Fruit fly (Drosophila melanogaster) whole organism, embryonic: Measurements from ENCODE around the gene CG7079.

Source experiments
- Adf1 ChIP-seq: fragments of 200-800 bp; sonication (Bioruptor generic); IDR thresholded peaks from 2 replicates; pipeline ENCODE4 v1.3.6; 2022; ENCODE audit warnings: missing biosample characterization, missing genetic modification characterization
- Atf-2 ChIP-seq: fragments of 200-800 bp; sonication (Bioruptor generic); optimal IDR thresholded peaks from 2 replicates; lab custom pipeline; 2016; ENCODE audit warnings: missing biosample characterization, missing genetic modification characterization
- CG1024 ChIP-seq: fragments of 200-800 bp; sonication (Bioruptor generic); IDR thresholded peaks from 2 replicates; pipeline ENCODE4 v1.3.6; 2022; ENCODE audit warnings: missing biosample characterization, missing genetic modification characterization
- CG14441 ChIP-seq: fragments of 200-800 bp; sonication (Bioruptor generic); IDR thresholded peaks from 2 replicates; pipeline ENCODE4 v1.3.6; 2022; ENCODE audit warnings: missing biosample characterization, missing genetic modification characterization
- CG14667 ChIP-seq: fragments of 200-800 bp; sonication (Bioruptor generic); IDR thresholded peaks from 2 replicates; pipeline ENCODE4 v1.3.6; 2022; ENCODE audit warnings: missing biosample characterization, missing genetic modification characterization
- CG2199 ChIP-seq: fragments of 200-800 bp; sonication (Bioruptor generic); IDR thresholded peaks from 3 replicates; pipeline ENCODE4 v1.3.6; 2022; ENCODE audit warnings: missing biosample characterization, missing genetic modification characterization
- CG31365 ChIP-seq: fragments of 200-800 bp; sonication (Bioruptor generic); optimal IDR thresholded peaks from 2 replicates; lab custom pipeline; 2018; ENCODE audit warnings: missing biosample characterization, mild to moderate bottlenecking, missing genetic modification characterization
- CG34224 ChIP-seq: fragments of 200-800 bp; sonication (Bioruptor generic); IDR thresholded peaks from 3 replicates; pipeline ENCODE4 v1.3.6; 2022; ENCODE audit warnings: missing biosample characterization, missing genetic modification characterization; ENCODE audit not compliant: partially characterized antibody
- CG3847 ChIP-seq: fragments of 200-800 bp; sonication (Bioruptor generic); IDR thresholded peaks from 2 replicates; pipeline ENCODE4 v1.3.6; 2022; ENCODE audit warnings: missing biosample characterization, missing genetic modification characterization
- CG43689 ChIP-seq: fragments of 200-800 bp; sonication (Bioruptor generic); IDR thresholded peaks from 2 replicates; pipeline ENCODE4 v1.3.6; 2022; ENCODE audit warnings: missing biosample characterization, missing genetic modification characterization
- CG4617 ChIP-seq: fragments of 200-800 bp; sonication (Bioruptor generic); optimal IDR thresholded peaks from 3 replicates; lab custom pipeline; 2016; ENCODE audit warnings: missing biosample characterization, missing genetic modification characterization, borderline replicate concordance
- CG4707 ChIP-seq: fragments of 200-800 bp; sonication (Bioruptor generic); optimal IDR thresholded peaks from 2 replicates; lab custom pipeline; 2018; ENCODE audit warnings: missing biosample characterization, mild to moderate bottlenecking, missing genetic modification characterization, moderate library complexity
- CHES-1-like ChIP-seq: fragments of 200-800 bp; sonication (Bioruptor generic); optimal IDR thresholded peaks from 2 replicates; lab custom pipeline; 2016; ENCODE audit warnings: missing biosample characterization, missing genetic modification characterization
- CoRest ChIP-seq: fragments of 200-800 bp; sonication (Bioruptor generic); optimal IDR thresholded peaks from 3 replicates; lab custom pipeline; 2018; ENCODE audit warnings: missing biosample characterization, mild to moderate bottlenecking, missing genetic modification characterization, moderate library complexity
- Deaf1 ChIP-seq: fragments of 200-800 bp; optimal IDR thresholded peaks from 3 replicates; lab custom pipeline; 2019; ENCODE audit warnings: missing biosample characterization, mild to moderate bottlenecking, missing genetic modification characterization, moderate library complexity
- Dek ChIP-seq: fragments of 200-800 bp; sonication (Bioruptor generic); optimal IDR thresholded peaks from 3 replicates; lab custom pipeline; 2019; ENCODE audit warnings: missing biosample characterization, mild to moderate bottlenecking, missing genetic modification characterization, moderate library complexity
- Dp ChIP-seq: fragments of 200-800 bp; sonication (Bioruptor generic); optimal IDR thresholded peaks from 2 replicates; lab custom pipeline; 2018; ENCODE audit warnings: missing biosample characterization, mild to moderate bottlenecking, missing genetic modification characterization, moderate library complexity
- Fer3 ChIP-seq: fragments of 200-800 bp; sonication (Bioruptor generic); optimal IDR thresholded peaks from 2 replicates; lab custom pipeline; 2018; ENCODE audit warnings: missing biosample characterization, mild to moderate bottlenecking, missing genetic modification characterization, moderate library complexity
- GATAe ChIP-seq: fragments of 200-800 bp; sonication (Bioruptor generic); conservative IDR thresholded peaks from 2 replicates; pipeline ENCODE4 v1.3.6; 2022; ENCODE audit warnings: missing biosample characterization, missing genetic modification characterization
- H2.0 ChIP-seq: fragments of 200-800 bp; sonication (Bioruptor generic); IDR thresholded peaks from 2 replicates; pipeline ENCODE4 v1.3.6; 2022; ENCODE audit warnings: missing biosample characterization, missing genetic modification characterization
- HmgD ChIP-seq: fragments of 200-800 bp; sonication (Bioruptor generic); optimal IDR thresholded peaks from 3 replicates; lab custom pipeline; 2016; ENCODE audit warnings: missing biosample characterization, missing genetic modification characterization
- Med ChIP-seq: fragments of 200-800 bp; sonication (Bioruptor generic); peaks from one replicate; lab custom pipeline; 2016; ENCODE audit warnings: missing biosample characterization, missing genetic modification characterization, mild to moderate bottlenecking, inconsistent platforms, moderate library complexity
- Ravus ChIP-seq: fragments of 200-800 bp; sonication (Bioruptor generic); IDR thresholded peaks from 2 replicates; pipeline ENCODE4 v1.3.6; 2022; ENCODE audit warnings: missing biosample characterization, missing genetic modification characterization
- Scr ChIP-seq: fragments of 200-800 bp; sonication (Bioruptor generic); IDR thresholded peaks from 2 replicates; pipeline ENCODE4 v1.3.6; 2022; ENCODE audit warnings: missing biosample characterization, missing genetic modification characterization; ENCODE audit not compliant: partially characterized antibody
- Side ChIP-seq: fragments of 200-800 bp; sonication (Bioruptor generic); optimal IDR thresholded peaks from 2 replicates; lab custom pipeline; 2016; ENCODE audit warnings: missing biosample characterization, missing genetic modification characterization
- cg ChIP-seq: fragments of 200-800 bp; sonication (Bioruptor generic); optimal IDR thresholded peaks from 3 replicates; lab custom pipeline; 2019; ENCODE audit warnings: missing biosample characterization, mild to moderate bottlenecking, missing genetic modification characterization, moderate library complexity
- crol ChIP-seq: fragments of 200-800 bp; sonication (Bioruptor generic); IDR thresholded peaks from 2 replicates; pipeline ENCODE4 v1.3.6; 2022; ENCODE audit warnings: missing biosample characterization, missing genetic modification characterization
- crp ChIP-seq, 2 experiments: fragments of 200-800 bp; sonication (Bioruptor generic); optimal IDR thresholded peaks; 2 replicates in 1 of 2; 3 replicates in 1 of 2; lab custom pipeline; 2017; ENCODE audit warnings: missing biosample characterization in 2 of 2, missing genetic modification characterization in 2 of 2, mild to moderate bottlenecking in 1 of 2, moderate library complexity in 1 of 2
- grau ChIP-seq: fragments of 200-800 bp; optimal IDR thresholded peaks from 3 replicates; lab custom pipeline; 2019; ENCODE audit warnings: missing biosample characterization, mild to moderate bottlenecking, missing genetic modification characterization, moderate library complexity
- grn ChIP-seq: fragments of 200-800 bp; sonication (Bioruptor generic); optimal IDR thresholded peaks from 3 replicates; lab custom pipeline; 2017; ENCODE audit warnings: missing biosample characterization, missing genetic modification characterization
- hkb ChIP-seq, 2 experiments: fragments of 200-800 bp in 1 of 2; fragments of >200 bp in 1 of 2; sonication (Bioruptor generic) in 1 of 2; IDR thresholded peaks in 1 of 2; optimal IDR thresholded peaks in 1 of 2; 2 replicates each; pipeline versions ENCODE4 v1.3.6 to Lab custom; 2017 to 2022; ENCODE audit warnings: missing biosample characterization in 1 of 2, missing genetic modification characterization in 1 of 2
- inv ChIP-seq: fragments of 200-800 bp; sonication (Bioruptor generic); IDR thresholded peaks from 2 replicates; pipeline ENCODE4 v1.3.6; 2022; ENCODE audit warnings: missing biosample characterization, missing genetic modification characterization; ENCODE audit not compliant: partially characterized antibody
- jumu ChIP-seq: fragments of 200-800 bp; sonication (Bioruptor generic); optimal IDR thresholded peaks from 3 replicates; lab custom pipeline; 2016; ENCODE audit warnings: missing biosample characterization, missing genetic modification characterization
- mirr ChIP-seq: fragments of 200-800 bp; sonication (Bioruptor generic); optimal IDR thresholded peaks from 3 replicates; lab custom pipeline; 2018; ENCODE audit warnings: missing biosample characterization, mild to moderate bottlenecking, missing genetic modification characterization
- pfk ChIP-seq: fragments of 200-800 bp; sonication (Bioruptor generic); optimal IDR thresholded peaks from 2 replicates; lab custom pipeline; 2018; ENCODE audit warnings: missing biosample characterization, mild to moderate bottlenecking, missing genetic modification characterization, moderate library complexity
- row ChIP-seq: fragments of 200-800 bp; sonication (Bioruptor generic); IDR thresholded peaks from 3 replicates; pipeline ENCODE4 v1.3.6; 2022; ENCODE audit warnings: missing biosample characterization, missing genetic modification characterization
- sens ChIP-seq: fragments of 200-800 bp; sonication (Bioruptor generic); peaks from one replicate; lab custom pipeline; 2016; ENCODE audit warnings: missing biosample characterization, missing genetic modification characterization
- tap ChIP-seq: fragments of 200-800 bp; optimal IDR thresholded peaks from 3 replicates; lab custom pipeline; 2019; ENCODE audit warnings: missing biosample characterization, mild to moderate bottlenecking, missing genetic modification characterization, moderate library complexity
- tll ChIP-seq, 2 experiments: fragments of 200-800 bp in 1 of 2; fragments of >200 bp in 1 of 2; sonication (Bioruptor generic) in 1 of 2; optimal IDR thresholded peaks; 2 replicates each; lab custom pipeline; 2017 to 2019; ENCODE audit warnings: missing biosample characterization in 2 of 2, missing genetic modification characterization in 2 of 2, mild to moderate bottlenecking in 1 of 2, moderate library complexity in 1 of 2
- zen2 ChIP-seq: fragments of 200-800 bp; sonication (Bioruptor generic); IDR thresholded peaks from 3 replicates; pipeline ENCODE4 v1.3.6; 2022; ENCODE audit warnings: missing biosample characterization, missing genetic modification characterization; ENCODE audit not compliant: partially characterized antibody
- zfh1 ChIP-seq: fragments of 200-800 bp; sonication (Bioruptor generic); IDR thresholded peaks from 3 replicates; pipeline ENCODE4 v1.3.6; 2022; ENCODE audit warnings: missing biosample characterization, missing genetic modification characterization
- zfh2 ChIP-seq: fragments of 200-800 bp; sonication (Bioruptor generic); optimal IDR thresholded peaks from 2 replicates; lab custom pipeline; 2016; ENCODE audit warnings: missing biosample characterization, missing genetic modification characterization

The CG7079 gene

dm6 chr3R:21064000-21064924 lies 15.6 kb upstream of the CG7079 start, which contains the start of gene Cortactin (continued):
- peak; percentile 44; the same call in 1 of the 3 replicates for TF ChIP-seq CG2199

dm6 chr3R:21063433-21063832 lies 14.8 kb upstream of the CG7079 start:
- TF ChIP-seq zfh2 (GFP tag; lab: Kevin White, UChicago) (no peak), CG14667 (GFP tag; lab: Robert Waterston, UW) (no peak), Med (peak; percentile 24), sens (peak; percentile 60), CG43689 (GFP tag; lab: Robert Waterston, UW) (no peak), H2.0 (no peak), CHES-1-like (no peak), Fer3 (tag; lab: Kevin White, UChicago) (no peak), CG4707 (GFP tag; lab: Kevin White, UChicago) (no peak), grn (GFP tag; lab: Kevin White, UChicago) (no peak)

dm6 chr3R:21060430-21061245 lies 12.0 kb upstream of the CG7079 start, which contains the start of gene Mvl:
Mvl (minus strand) TSS chr3R:21060800.
- 0 out of 2 replicates have a peak, but pooled peaks have one; percentile 10 for TF ChIP-seq GATAe
- peak in 1 of 2 experiments; percentile 82 for TF ChIP-seq tll (GFP tag; optimal IDR thresholded peaks at IDR 0.05; lab: Kevin White, UChicago)
- 0 out of 3 replicates have a peak, but pooled peaks have one; percentile 21 for TF ChIP-seq zfh1 (GFP tag; lab: Robert Waterston, UW)
- peak; percentile 62 for TF ChIP-seq CG4617
- TF ChIP-seq CG14441 (GFP tag; lab: Robert Waterston, UW) = no peak
- no peak; the same call in 1 of the 2 replicates for TF ChIP-seq Ravus (GFP tag; lab: Robert Waterston, UW)
- no peak for TF ChIP-seq Atf-2 (GFP tag; lab: Kevin White, UChicago)
- TF ChIP-seq tap (tag; lab: Kevin White, UChicago) = no peak
- TF ChIP-seq cg (GFP tag; lab: Kevin White, UChicago) = peak; percentile 83
- TF ChIP-seq pfk (GFP tag; lab: Kevin White, UChicago) = peak; percentile 30
- no peak for TF ChIP-seq Dek
- TF ChIP-seq crol (GFP tag; lab: Robert Waterston, UW) = no peak
- TF ChIP-seq jumu (GFP tag; lab: Kevin White, UChicago) = no peak
- TF ChIP-seq Deaf1 = peak; percentile 38
- TF ChIP-seq CG1024 (GFP tag; lab: Robert Waterston, UW) = no peak
- TF ChIP-seq Side = peak; percentile 25
- TF ChIP-seq HmgD = peak; percentile 72
- TF ChIP-seq Scr = peak; percentile 27; the same call in 1 of the 2 replicates
- TF ChIP-seq zen2 (GFP tag; lab: Robert Waterston, UW) = peak; percentile 71; the same call in 2 of the 3 replicates
- TF ChIP-seq CG3847 (GFP tag; lab: Robert Waterston, UW) = peak; percentile 34; the same call in 1 of the 2 replicates
- peak; percentile 29; the same call in 1 of the 2 replicates for TF ChIP-seq Adf1 (GFP tag; lab: Robert Waterston, UW)
- peak; percentile 47 for TF ChIP-seq CoRest (tag; lab: Kevin White, UChicago)
- peak in 1 of 2 experiments; percentile 72 for TF ChIP-seq crp (GFP tag; optimal IDR thresholded peaks at IDR 0.05; lab: Kevin White, UChicago)
- TF ChIP-seq sens = peak; percentile 90
- peak; percentile 79 for TF ChIP-seq Dp (GFP tag; lab: Kevin White, UChicago)
- peak; percentile 24; the same call in 1 of the 3 replicates for TF ChIP-seq CG34224
- TF ChIP-seq CG31365 (tag; lab: Kevin White, UChicago) = peak; percentile 2
- 0 out of 2 replicates have a peak, but pooled peaks have one; percentile 15 for TF ChIP-seq inv (GFP tag; lab: Robert Waterston, UW)
- TF ChIP-seq mirr = peak; percentile 30
- TF ChIP-seq row = 0 out of 3 replicates have a peak, but pooled peaks have one; percentile 21
- TF ChIP-seq hkb (optimal IDR thresholded peaks at IDR 0.05; lab: Kevin White, UChicago) = peak; percentile 54
- 0 out of 2 replicates have a peak, but pooled peaks have one; percentile 22 for TF ChIP-seq hkb (GFP tag; IDR thresholded peaks at IDR 0.05; lab: Robert Waterston, UW)
- peak; percentile 4 for TF ChIP-seq grau
